Fruit fly (Drosophila melanogaster): ENCODE results near the gene CG11619.

- TF ChIP-seq Abd-B (GFP tag; optimal IDR thresholded peaks at IDR 0.05) (no peak), Dif (GFP tag; optimal IDR thresholded peaks at IDR 0.05; ENCODE audit: partially characterized antibody) (no peak), h (GFP tag; optimal IDR thresholded peaks at IDR 0.05) (no peak), dmrt93B (GFP tag; optimal IDR thresholded peaks at IDR 0.05) (no peak), psq (GFP tag; optimal IDR thresholded peaks at IDR 0.05) (no peak), Dfd (GFP tag; optimal IDR thresholded peaks at IDR 0.05) (no peak), HLH106 (tag; optimal IDR thresholded peaks at IDR 0.05) (no peak), Vsx2 (GFP tag; optimal IDR thresholded peaks at IDR 0.05; ENCODE audit: partially characterized antibody) (no peak)
Observed at dm6 chr3L:19018440-19018839, 30.3 kb upstream of the CG11619 start.
